Worm (Caenorhabditis elegans) whole organism, L4 larva: ENCODE measurements around the gene C46C2.6.

ENCODE experiments used
- F26F4.8 ChIP-seq: fragments of 200-800 bp; sonication (Bioruptor generic); conservative IDR thresholded peaks from 2 replicates; pipeline ENCODE4 v1.3.6; 2022; ENCODE audit warnings: missing genetic modification characterization, missing compliant biosample characterization
- T20F7.1 ChIP-seq: fragments of 200-800 bp; sonication (Bioruptor generic); optimal IDR thresholded peaks from 2 replicates; lab custom pipeline; 2018; ENCODE audit warnings: mild to moderate bottlenecking, missing genetic modification characterization, missing compliant biosample characterization
- aha-1 ChIP-seq: fragments of 150-350 bp; peaks from one replicate; lab custom pipeline; 2014; ENCODE audit warnings: missing biosample characterization, missing genetic modification characterization
- daf-16 ChIP-seq, 3 experiments: sonication (generic microtip); optimal IDR thresholded peaks; 2 replicates each; lab custom pipeline; 2016 to 2017; ENCODE audit warnings: missing genetic modification characterization in 3 of 3, missing genetic modification reagents in 3 of 3, mild to moderate bottlenecking in 2 of 3, missing compliant biosample characterization in 2 of 3, missing biosample characterization in 1 of 3, moderate library complexity in 1 of 3
- dmd-6 ChIP-seq: fragments of 200-800 bp; sonication (Bioruptor generic); IDR thresholded peaks from 2 replicates; pipeline ENCODE4 v1.3.6; 2022; ENCODE audit warnings: missing genetic modification reagents, missing genetic modification characterization, missing compliant biosample characterization
- dpl-1 ChIP-seq: fragments of 150-350 bp; optimal IDR thresholded peaks from 2 replicates; lab custom pipeline; 2014; ENCODE audit warnings: missing biosample characterization, missing genetic modification reagents, missing genetic modification characterization
- dve-1 ChIP-seq: sonication (generic microtip); optimal IDR thresholded peaks from 2 replicates; lab custom pipeline; 2017; ENCODE audit warnings: antibody characterized with exemption, mild to moderate bottlenecking, missing genetic modification characterization, missing compliant biosample characterization; ENCODE audit not compliant: insufficient read depth
- egl-43 ChIP-seq: fragments of 200-800 bp; sonication (Bioruptor generic); IDR thresholded peaks from 2 replicates; pipeline ENCODE4 v1.3.6; 2022; ENCODE audit warnings: missing genetic modification reagents, missing genetic modification characterization, missing compliant biosample characterization
- hif-1 ChIP-seq, 2 experiments: sonication (generic microtip); optimal IDR thresholded peaks; 2 replicates each; lab custom pipeline; 2016 to 2017; ENCODE audit warnings: missing compliant biosample characterization in 2 of 2, missing genetic modification characterization in 2 of 2, missing genetic modification reagents in 2 of 2, missing genotype in 2 of 2, mild to moderate bottlenecking in 1 of 2
- hlh-30 ChIP-seq: sonication (generic microtip); optimal IDR thresholded peaks from 2 replicates; lab custom pipeline; 2017; ENCODE audit warnings: antibody characterized with exemption, mild to moderate bottlenecking, missing genetic modification characterization, missing compliant biosample characterization; ENCODE audit not compliant: insufficient read depth
- hmg-1.1 ChIP-seq: fragments of 200-800 bp; sonication (Bioruptor generic); IDR thresholded peaks from 2 replicates; pipeline ENCODE4 v1.3.6; 2022; ENCODE audit warnings: missing genetic modification reagents, missing genetic modification characterization, missing compliant biosample characterization
- jun-1 ChIP-seq: fragments of 150-350 bp; optimal IDR thresholded peaks from 2 replicates; lab custom pipeline; 2014; ENCODE audit warnings: missing biosample characterization, missing genetic modification reagents, missing genetic modification characterization
- lin-1 ChIP-seq: fragments of 200-800 bp; sonication (Bioruptor generic); IDR thresholded peaks from 2 replicates; pipeline ENCODE4 v1.3.6; 2022; ENCODE audit warnings: missing genetic modification reagents, missing genetic modification characterization, missing compliant biosample characterization
- lin-15B ChIP-seq: fragments of 150-350 bp; sonication (generic microtip); optimal IDR thresholded peaks from 3 replicates; lab custom pipeline; 2014; ENCODE audit warnings: missing biosample characterization, missing genetic modification characterization
- lir-3 ChIP-seq: sonication (generic microtip); optimal IDR thresholded peaks from 2 replicates; lab custom pipeline; 2016; ENCODE audit warnings: mild to moderate bottlenecking, missing genetic modification characterization, missing compliant biosample characterization
- madf-5 ChIP-seq, 2 experiments: fragments of 200-800 bp; sonication (Bioruptor generic); IDR thresholded peaks; 2 replicates each; pipeline ENCODE4 v1.3.6; 2022; ENCODE audit warnings: missing compliant biosample characterization in 2 of 2, missing genetic modification characterization in 2 of 2
- madf-9 ChIP-seq: fragments of 200-800 bp; sonication (Bioruptor generic); conservative IDR thresholded peaks from 2 replicates; pipeline ENCODE4 v1.3.6; 2022; ENCODE audit warnings: missing genetic modification reagents, missing genetic modification characterization, missing compliant biosample characterization
- mes-2 ChIP-seq: sonication (generic microtip); optimal IDR thresholded peaks from 2 replicates; lab custom pipeline; 2016; ENCODE audit warnings: missing genotype, mild to moderate bottlenecking, missing genetic modification characterization, missing compliant biosample characterization; ENCODE audit not compliant: poor library complexity, severe bottlenecking
- mxl-2 ChIP-seq: fragments of 200-800 bp; sonication (Bioruptor generic); conservative IDR thresholded peaks from 2 replicates; pipeline ENCODE4 v1.3.6; 2022; ENCODE audit warnings: missing genetic modification reagents, missing genetic modification characterization, missing compliant biosample characterization
- mxl-3 ChIP-seq: fragments of 200-800 bp; sonication (Bioruptor generic); optimal IDR thresholded peaks from 2 replicates; lab custom pipeline; 2018; ENCODE audit warnings: mild to moderate bottlenecking, missing genetic modification characterization, missing compliant biosample characterization
- nhr-237 ChIP-seq: sonication (generic microtip); optimal IDR thresholded peaks from 2 replicates; lab custom pipeline; 2017; ENCODE audit warnings: missing biosample characterization, missing genetic modification characterization
- nhr-25 ChIP-seq: sonication (generic microtip); optimal IDR thresholded peaks from 2 replicates; lab custom pipeline; 2017; ENCODE audit warnings: missing genetic modification characterization, mild to moderate bottlenecking, missing compliant biosample characterization, antibody characterized with exemption, moderate library complexity, borderline replicate concordance; ENCODE audit not compliant: insufficient read depth
- nhr-48 ChIP-seq: sonication (generic microtip); optimal IDR thresholded peaks from 2 replicates; lab custom pipeline; 2016; ENCODE audit warnings: mild to moderate bottlenecking, missing genetic modification characterization, missing compliant biosample characterization
- nhr-77 ChIP-seq: fragments of 150-350 bp; optimal IDR thresholded peaks from 2 replicates; lab custom pipeline; 2014; ENCODE audit warnings: missing biosample characterization, missing genetic modification characterization
- sdz-12 ChIP-seq: fragments of 200-800 bp; sonication (Bioruptor generic); optimal IDR thresholded peaks from 2 replicates; lab custom pipeline; 2018; ENCODE audit warnings: mild to moderate bottlenecking, missing genetic modification characterization, missing compliant biosample characterization
- set-16 ChIP-seq: fragments of 200-800 bp; sonication (Bioruptor generic); IDR thresholded peaks from 2 replicates; pipeline ENCODE4 v1.3.6; 2022; ENCODE audit warnings: missing genetic modification reagents, missing genetic modification characterization, missing compliant biosample characterization
- snpc-1.2 ChIP-seq: fragments of 200-800 bp; sonication (Bioruptor generic); IDR thresholded peaks from 2 replicates; pipeline ENCODE4 v1.3.6; 2022; ENCODE audit warnings: missing genetic modification reagents, missing genetic modification characterization, missing compliant biosample characterization
- unc-62 ChIP-seq, 3 experiments: fragments of 150-350 bp in 1 of 3; sonication (generic microtip); optimal IDR thresholded peaks in 2 of 3; peaks in 1 of 3; 1 replicate in 1 of 3; 2 replicates in 2 of 3; lab custom pipeline; 2014 to 2017; ENCODE audit warnings: missing biosample characterization in 3 of 3, missing genetic modification characterization in 3 of 3, missing genetic modification reagents in 3 of 3, missing genotype in 1 of 3
- zfp-2 ChIP-seq: sonication (generic microtip); optimal IDR thresholded peaks from 2 replicates; lab custom pipeline; 2016; ENCODE audit warnings: mild to moderate bottlenecking, missing genetic modification characterization, missing compliant biosample characterization
- ztf-7 ChIP-seq: fragments of 150-350 bp; optimal IDR thresholded peaks from 2 replicates; lab custom pipeline; 2014; ENCODE audit warnings: missing biosample characterization, missing genetic modification characterization

Gene C46C2.6

ce11 chrIV:9259687-9260086 is 47.5 kb downstream of the C46C2.6 start, which contains the start of gene Y11D7A.10:
TSS of gene Y11D7A.10 (minus strand) at chrIV:9259768.
- peak; percentile 6 for TF ChIP-seq hlh-30 (tag; lab: Kevin White, UChicago)
- TF ChIP-seq aha-1 (tag; lab: Kevin White, UChicago) = peak; percentile 92
- TF ChIP-seq nhr-25 (tag; lab: Kevin White, UChicago) = no peak
- no peak for TF ChIP-seq daf-16 (GFP tag; optimal IDR thresholded peaks at IDR 0.05; lab: Kevin White, UChicago)
- peak; percentile 55 for TF ChIP-seq daf-16 (tag; optimal IDR thresholded peaks at IDR 0.05; lab: Kevin White, UChicago)
- TF ChIP-seq hif-1 (tag; optimal IDR thresholded peaks at IDR 0.05; lab: Kevin White, UChicago) = peak; percentile 72 to 89

ce11 chrIV:9260334-9260733 is 48.1 kb downstream of the C46C2.6 start:
- TF ChIP-seq dpl-1 (GFP tag; lab: Kevin White, UChicago) (peak; percentile 24), aha-1 (tag; lab: Kevin White, UChicago) (peak; percentile 83), zfp-2 (no peak), mes-2 (tag; lab: Kevin White, UChicago) (peak; percentile 10), T20F7.1 (GFP tag; lab: Kevin White, UChicago) (peak; percentile 94), madf-9 (GFP tag; lab: Robert Waterston, UW) (no peak), hif-1 (tag; optimal IDR thresholded peaks at IDR 0.05; lab: Kevin White, UChicago) (peak in 1 of 2 experiments; percentile 95)

ce11 chrIV:9260826-9261225 is 48.6 kb downstream of the C46C2.6 start:
- TF ChIP-seq dve-1 (tag; lab: Kevin White, UChicago) = no peak
- TF ChIP-seq set-16 (GFP tag; lab: Robert Waterston, UW) = peak; percentile 69
- peak; percentile 55; the same call in 1 of the 2 replicates for TF ChIP-seq snpc-1.2 (GFP tag; lab: Robert Waterston, UW)
- TF ChIP-seq, all 104 proteins: peak for 2

- peak; percentile 22 for TF ChIP-seq nhr-48 (tag; lab: Kevin White, UChicago)
- peak in 1 of 2 experiments; percentile 55 for TF ChIP-seq unc-62 (GFP tag; optimal IDR thresholded peaks at IDR 0.05 in 1 of 2; lab: Kevin White, UChicago)
- no peak for TF ChIP-seq unc-62 (tag; optimal IDR thresholded peaks at IDR 0.05; lab: Kevin White, UChicago)
- no peak for TF ChIP-seq nhr-77 (tag; lab: Kevin White, UChicago)
Measured at ce11 chrIV:9261687-9262086, 49.5 kb downstream of the C46C2.6 start, which contains the start of gene col-120. TSS of gene col-120 (minus strand) at chrIV:9261787.

- TF ChIP-seq aha-1 (tag; lab: Kevin White, UChicago) (peak; percentile 1), unc-62 (GFP tag; optimal IDR thresholded peaks at IDR 0.05 in 1 of 2; lab: Kevin White, UChicago) (peak in 1 of 2 experiments; percentile 92), unc-62 (tag; optimal IDR thresholded peaks at IDR 0.05; lab: Kevin White, UChicago) (no peak), mxl-2 (GFP tag; lab: Robert Waterston, UW) (no peak)
Measured at ce11 chrIV:9262295-9262694, 50.1 kb downstream of the C46C2.6 start.

ce11 chrIV:9263812-9264320 is 51.6 kb downstream of the C46C2.6 start, which contains the start of gene flh-1:
TSS of gene flh-1 (minus strand) at chrIV:9264270.
- TF ChIP-seq set-16 (GFP tag; lab: Robert Waterston, UW) = 0 out of 2 replicates have a peak, but pooled peaks have one; percentile 42
- no peak for TF ChIP-seq mxl-3 (GFP tag; lab: Kevin White, UChicago)
- TF ChIP-seq jun-1 (tag; lab: Kevin White, UChicago) = no peak
- TF ChIP-seq lir-3 = no peak
- TF ChIP-seq madf-5 (GFP tag; IDR thresholded peaks at IDR 0.05; lab: Robert Waterston, UW) = 0 out of 4 replicates have a peak, but pooled peaks of 1 of the 2 experiments have one; percentile 23
- TF ChIP-seq lin-1 = no peak
- TF ChIP-seq F26F4.8 = no peak
- no peak for TF ChIP-seq nhr-237 (tag; lab: Kevin White, UChicago)
- TF ChIP-seq dmd-6 (GFP tag; lab: Robert Waterston, UW) = no peak
- TF ChIP-seq lin-15B (tag; lab: Kevin White, UChicago) = no peak
- TF ChIP-seq egl-43 (GFP tag; lab: Robert Waterston, UW) = 0 out of 2 replicates have a peak, but pooled peaks have one; percentile 34
- no peak for TF ChIP-seq T20F7.1 (GFP tag; lab: Kevin White, UChicago)
- no peak for TF ChIP-seq sdz-12 (GFP tag; lab: Kevin White, UChicago)
- no peak for TF ChIP-seq hmg-1.1 (GFP tag; lab: Robert Waterston, UW)
- no peak for TF ChIP-seq ztf-7 (tag; lab: Kevin White, UChicago)
